Worm (Caenorhabditis elegans) whole organism, midembryonic: ENCODE results near the gene B0507.5.

ENCODE experiments used
- T22C8.4 ChIP-seq: fragments of 200-800 bp; sonication (Bioruptor generic); IDR thresholded peaks from 2 replicates; pipeline ENCODE4 v1.3.6; 2022; ENCODE audit warnings: missing genetic modification characterization, missing compliant biosample characterization
- cog-1 ChIP-seq: sonication (generic microtip); optimal IDR thresholded peaks from 2 replicates; lab custom pipeline; 2016; ENCODE audit warnings: missing genetic modification characterization, missing compliant biosample characterization
- flt-1 ChIP-seq: fragments of 200-800 bp; sonication (Bioruptor generic); IDR thresholded peaks from 2 replicates; pipeline ENCODE4 v1.3.6; 2022; ENCODE audit warnings: missing genetic modification characterization, missing compliant biosample characterization
- klf-2 ChIP-seq: fragments of 200-800 bp; sonication (Bioruptor generic); conservative IDR thresholded peaks from 2 replicates; pipeline ENCODE4 v1.3.6; 2022; ENCODE audit warnings: missing genetic modification reagents, missing genetic modification characterization, missing compliant biosample characterization
- ztf-29 ChIP-seq: fragments of 200-800 bp; sonication (Bioruptor generic); IDR thresholded peaks from 2 replicates; pipeline ENCODE4 v1.3.6; 2022; ENCODE audit warnings: missing genetic modification reagents, missing genetic modification characterization, missing compliant biosample characterization

DNA sequence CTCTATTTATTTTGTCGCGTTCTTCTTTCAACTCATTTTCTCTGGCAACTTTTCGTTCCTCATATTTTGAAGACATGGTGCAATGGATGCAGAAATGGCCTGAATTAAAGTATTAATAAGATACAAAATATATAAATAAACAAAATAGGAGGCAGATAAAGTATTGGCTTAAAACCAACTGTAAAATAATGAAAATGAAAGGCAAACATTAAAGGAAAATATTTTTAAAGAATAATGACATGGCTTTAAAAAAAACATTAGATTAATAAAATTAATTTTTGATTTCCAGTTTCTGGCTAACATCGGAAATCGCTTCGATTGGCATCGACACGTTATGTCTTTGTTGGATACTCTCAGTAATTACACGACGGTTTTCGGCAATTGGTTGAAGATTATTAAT, 6.9 kb downstream of the B0507.5 start, which contains the start of gene ddn-1:
- TF ChIP-seq klf-2 (GFP tag; lab: Robert Waterston, UW) (no peak), ztf-29 (GFP tag; lab: Robert Waterston, UW) (no peak), cog-1 (tag; lab: Kevin White, UChicago) (no peak), T22C8.4 (GFP tag; lab: Robert Waterston, UW) (no peak), flt-1 (no peak)
